Worm (Caenorhabditis elegans): ENCODE results near the gene clp-2.
A peak's percentile ranks its signal among the peaks of the same experiment; 100 is the strongest.

DNA sequence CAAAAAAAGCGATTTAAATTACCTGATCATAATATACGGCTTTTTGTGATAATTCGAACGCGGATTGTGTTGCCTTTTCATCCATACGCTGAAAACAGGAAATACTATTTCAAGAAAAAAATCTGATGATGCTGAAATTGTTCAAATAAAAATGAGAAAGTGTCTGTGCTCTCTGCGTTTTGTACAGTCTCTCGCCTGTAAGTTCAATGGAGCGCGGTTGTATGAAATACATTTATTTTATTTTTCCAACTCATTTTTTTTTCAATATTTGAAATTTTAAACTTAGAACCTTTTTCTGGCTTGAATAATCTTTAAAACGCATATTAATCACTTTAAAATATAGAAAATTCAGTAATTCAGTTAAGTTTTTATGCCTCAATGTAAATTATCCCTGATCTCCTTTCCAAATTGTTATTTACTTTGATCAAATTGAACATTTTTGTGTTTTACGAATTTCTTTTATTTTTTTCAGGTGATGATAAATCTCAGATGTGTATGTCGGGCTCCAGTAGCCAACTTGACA, at the start of gene clp-2, which contains the start of gene mrpl-16:
- no peak for TF ChIP-seq him-1 (tag; optimal IDR thresholded peaks at IDR 0.05)
- peak; percentile 35 for TF ChIP-seq W03F9.2 (tag; optimal IDR thresholded peaks at IDR 0.05)

All from whole organism, L4/young adult.